Worm (Caenorhabditis elegans) whole organism, L3 larva: ENCODE measurements around the gene tsfm-1.

Source experiments
- R02D3.7 ChIP-seq: fragments of 150-350 bp; optimal IDR thresholded peaks from 2 replicates; lab custom pipeline; 2014; ENCODE audit warnings: missing biosample characterization, missing genetic modification characterization
- ZK546.5 ChIP-seq: sonication (generic microtip); optimal IDR thresholded peaks from 2 replicates; lab custom pipeline; 2017; ENCODE audit warnings: missing biosample characterization, missing genetic modification characterization
- aly-2 ChIP-seq: fragments of 150-350 bp; optimal IDR thresholded peaks from 2 replicates; lab custom pipeline; 2014; ENCODE audit warnings: missing biosample characterization, missing genetic modification characterization
- ama-1 ChIP-seq: fragments of 150-350 bp; optimal IDR thresholded peaks from 2 replicates; lab custom pipeline; 2018
- ceh-28 ChIP-seq: fragments of 150-350 bp; optimal IDR thresholded peaks from 2 replicates; lab custom pipeline; 2014; ENCODE audit warnings: missing biosample characterization, missing genetic modification reagents, missing genetic modification characterization
- ceh-82 ChIP-seq: fragments of 150-350 bp; optimal IDR thresholded peaks from 2 replicates; lab custom pipeline; 2014; ENCODE audit warnings: missing biosample characterization, missing genetic modification characterization
- ceh-9 ChIP-seq: sonication (generic microtip); optimal IDR thresholded peaks from 2 replicates; lab custom pipeline; 2018; ENCODE audit warnings: missing biosample characterization, missing genetic modification characterization
- daf-12 ChIP-seq: fragments of 150-350 bp; optimal IDR thresholded peaks from 2 replicates; lab custom pipeline; 2014; ENCODE audit warnings: missing biosample characterization, missing genetic modification reagents, missing genetic modification characterization
- egl-5 ChIP-seq: fragments of 150-350 bp; optimal IDR thresholded peaks from 2 replicates; lab custom pipeline; 2017; ENCODE audit warnings: missing biosample characterization, missing genetic modification reagents, missing genetic modification characterization, inconsistent platforms
- elt-1 ChIP-seq: fragments of 150-350 bp; optimal IDR thresholded peaks from 2 replicates; lab custom pipeline; 2014; ENCODE audit warnings: missing biosample characterization, missing genetic modification characterization
- elt-2 ChIP-seq: sonication (generic microtip); optimal IDR thresholded peaks from 2 replicates; lab custom pipeline; 2016; ENCODE audit warnings: missing genetic modification reagents, mild to moderate bottlenecking, missing genetic modification characterization, missing compliant biosample characterization
- eor-1 ChIP-seq, 2 experiments: fragments of 150-350 bp; optimal IDR thresholded peaks; 2 replicates each; lab custom pipeline; 2014 to 2018; ENCODE audit warnings: missing biosample characterization in 2 of 2, missing genetic modification characterization in 2 of 2
- fkh-10 ChIP-seq: sonication (generic microtip); optimal IDR thresholded peaks from 2 replicates; lab custom pipeline; 2017; ENCODE audit warnings: missing biosample characterization, missing genetic modification reagents, missing genetic modification characterization
- fos-1 ChIP-seq: fragments of 150-350 bp; optimal IDR thresholded peaks from 2 replicates; lab custom pipeline; 2014; ENCODE audit warnings: missing biosample characterization, missing genetic modification characterization
- lsy-12 ChIP-seq: sonication (generic microtip); optimal IDR thresholded peaks from 2 replicates; lab custom pipeline; 2016; ENCODE audit warnings: mild to moderate bottlenecking, missing genetic modification characterization, missing compliant biosample characterization
- mml-1 ChIP-seq: fragments of 150-350 bp; sonication (generic microtip); optimal IDR thresholded peaks from 3 replicates; lab custom pipeline; 2014; ENCODE audit warnings: missing biosample characterization, missing genetic modification characterization
- nfya-1 ChIP-seq: sonication (generic microtip); optimal IDR thresholded peaks from 2 replicates; lab custom pipeline; 2017; ENCODE audit warnings: missing genetic modification characterization, mild to moderate bottlenecking, missing compliant biosample characterization, antibody characterized with exemption, moderate library complexity; ENCODE audit not compliant: insufficient read depth
- nhr-23 ChIP-seq: fragments of 150-350 bp; optimal IDR thresholded peaks from 2 replicates; lab custom pipeline; 2014; ENCODE audit warnings: missing biosample characterization, missing genetic modification reagents, missing genetic modification characterization
- nhr-237 ChIP-seq: fragments of 150-350 bp; optimal IDR thresholded peaks from 2 replicates; lab custom pipeline; 2014; ENCODE audit warnings: missing biosample characterization, missing genetic modification characterization
- nhr-25 ChIP-seq: sonication (generic microtip); optimal IDR thresholded peaks from 2 replicates; lab custom pipeline; 2017; ENCODE audit warnings: missing biosample characterization, missing genetic modification characterization
- nhr-43 ChIP-seq: sonication (generic microtip); optimal IDR thresholded peaks from 2 replicates; lab custom pipeline; 2016; ENCODE audit warnings: mild to moderate bottlenecking, missing genetic modification characterization, missing compliant biosample characterization; ENCODE audit not compliant: poor library complexity, severe bottlenecking
- nhr-67 ChIP-seq: fragments of 150-350 bp; optimal IDR thresholded peaks from 2 replicates; lab custom pipeline; 2014; ENCODE audit warnings: missing biosample characterization, missing genetic modification characterization
- pha-4 ChIP-seq: fragments of 150-350 bp; optimal IDR thresholded peaks from 2 replicates; lab custom pipeline; 2014; ENCODE audit warnings: missing biosample characterization, missing genetic modification reagents, missing genetic modification characterization
- pqm-1 ChIP-seq: fragments of 150-350 bp; optimal IDR thresholded peaks from 2 replicates; lab custom pipeline; 2017; ENCODE audit warnings: missing biosample characterization, missing genetic modification characterization, inconsistent platforms
- skn-1 ChIP-seq: fragments of 150-350 bp; optimal IDR thresholded peaks from 2 replicates; lab custom pipeline; 2014; ENCODE audit warnings: missing biosample characterization, missing genetic modification characterization
- snpc-4 ChIP-seq: fragments of 150-350 bp; optimal IDR thresholded peaks from 2 replicates; lab custom pipeline; 2014; ENCODE audit warnings: missing biosample characterization, missing genetic modification characterization
- unc-39 ChIP-seq: sonication (generic microtip); optimal IDR thresholded peaks from 4 replicates; lab custom pipeline; 2017; ENCODE audit warnings: missing biosample characterization, missing genetic modification characterization
- unc-62 ChIP-seq: fragments of 150-350 bp; sonication (generic microtip); optimal IDR thresholded peaks from 4 replicates; lab custom pipeline; 2014; ENCODE audit warnings: missing biosample characterization, missing genetic modification reagents, missing genetic modification characterization
- ztf-11 ChIP-seq: fragments of 150-350 bp; optimal IDR thresholded peaks from 2 replicates; lab custom pipeline; 2014; ENCODE audit warnings: missing biosample characterization, missing genetic modification characterization

tsfm-1 gene

ce11 chrV:12300166-12300565 lies 28.8 kb upstream of the tsfm-1 start (continued):
- TF ChIP-seq ztf-11 (tag; lab: Kevin White, UChicago): no peak
- peak; percentile 43 for TF ChIP-seq elt-1 (tag; lab: Kevin White, UChicago)
- no peak for TF ChIP-seq daf-12 (tag; lab: Kevin White, UChicago)
- TF ChIP-seq ceh-82 (tag; lab: Kevin White, UChicago): no peak
- no peak for TF ChIP-seq nhr-67 (tag; lab: Kevin White, UChicago)
- TF ChIP-seq fkh-10 (GFP tag; lab: Kevin White, UChicago): no peak
- TF ChIP-seq egl-5 (tag; lab: Kevin White, UChicago): no peak
- TF ChIP-seq nhr-43 (tag; lab: Kevin White, UChicago): peak; percentile 20
- no peak for TF ChIP-seq eor-1 (tag; optimal IDR thresholded peaks at IDR 0.05; lab: Kevin White, UChicago)

DNA sequence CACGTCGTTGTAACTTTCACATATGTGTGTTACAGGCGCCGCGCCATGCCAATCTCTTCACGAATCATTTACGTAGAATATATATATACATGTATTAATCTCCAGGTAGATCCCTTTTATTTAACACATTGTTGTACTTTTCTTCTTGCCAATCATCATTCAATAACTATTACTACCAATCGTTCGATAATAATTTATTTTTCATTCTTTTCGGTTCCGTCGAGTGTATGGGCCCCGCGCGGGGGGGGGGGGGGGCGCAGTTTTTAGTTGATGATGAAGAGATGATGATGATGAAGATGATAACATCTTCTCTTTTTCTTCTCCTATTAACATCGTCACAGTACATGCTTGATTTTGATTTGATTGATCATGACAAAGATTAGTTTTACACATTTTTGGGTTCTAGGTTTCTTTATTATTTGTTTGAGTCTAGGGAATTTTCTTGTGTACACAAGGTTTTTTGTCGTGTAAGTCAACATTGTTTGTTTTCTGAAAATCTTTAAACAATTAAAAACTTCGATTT lies 28.0 kb upstream of the tsfm-1 start:
- TF ChIP-seq R02D3.7 (tag; lab: Kevin White, UChicago): no peak
- TF ChIP-seq pha-4 (tag; lab: Kevin White, UChicago): peak; percentile 68
- TF ChIP-seq fos-1: no peak
- TF ChIP-seq nhr-23 (tag; lab: Kevin White, UChicago): peak; percentile 23
- TF ChIP-seq ceh-28: no peak
- no peak for TF ChIP-seq ama-1 (lab: Kevin White, UChicago)
- no peak for TF ChIP-seq lsy-12 (tag; lab: Kevin White, UChicago)
- TF ChIP-seq nhr-237 (tag; lab: Kevin White, UChicago): no peak
- TF ChIP-seq skn-1 (tag; lab: Kevin White, UChicago): no peak
- no peak for TF ChIP-seq nhr-43 (tag; lab: Kevin White, UChicago)
- no peak for TF ChIP-seq ceh-82 (tag; lab: Kevin White, UChicago)
- TF ChIP-seq elt-1 (tag; lab: Kevin White, UChicago): peak; percentile 79
- TF ChIP-seq aly-2 (tag; lab: Kevin White, UChicago): no peak
- TF ChIP-seq pqm-1 (tag; lab: Kevin White, UChicago): no peak
- no peak for TF ChIP-seq mml-1 (tag; lab: Kevin White, UChicago)
- TF ChIP-seq unc-62 (GFP tag; lab: Kevin White, UChicago): no peak
- TF ChIP-seq, all 47 proteins: peak for 3

ce11 chrV:12298184-12298583 lies 26.8 kb upstream of the tsfm-1 start:
- TF ChIP-seq elt-2 (tag; lab: Kevin White, UChicago) (peak; percentile 72), ama-1 (lab: Kevin White, UChicago) (peak; percentile 49), pqm-1 (tag; lab: Kevin White, UChicago) (peak; percentile 59), pha-4 (tag; lab: Kevin White, UChicago) (peak; percentile 33), nhr-25 (tag; lab: Kevin White, UChicago) (no peak)

DNA sequence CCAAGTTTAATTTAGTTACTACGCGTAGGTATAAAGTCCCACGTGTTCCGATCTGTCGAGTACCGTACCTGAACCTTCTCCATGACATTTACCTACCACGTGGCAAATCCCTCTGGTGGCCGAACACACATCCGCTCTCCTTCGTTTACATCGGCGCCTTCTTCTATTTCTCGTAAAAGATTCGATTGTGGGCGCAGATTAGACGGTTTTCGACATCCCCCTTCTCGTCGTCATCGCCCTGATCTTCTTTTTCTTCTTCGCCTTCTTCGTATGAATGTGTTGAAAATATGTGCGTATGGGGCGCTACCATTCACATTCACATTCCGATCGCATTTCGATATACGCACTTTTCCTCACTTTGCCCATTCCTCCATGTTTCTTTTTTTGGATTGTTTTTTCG lies 25.4 kb upstream of the tsfm-1 start:
- TF ChIP-seq snpc-4 (no peak), nhr-25 (tag; lab: Kevin White, UChicago) (peak; percentile 52), elt-2 (tag; lab: Kevin White, UChicago) (no peak), elt-1 (tag; lab: Kevin White, UChicago) (peak; percentile 16), nhr-23 (tag; lab: Kevin White, UChicago) (peak; percentile 5), aly-2 (tag; lab: Kevin White, UChicago) (no peak), fkh-10 (GFP tag; lab: Kevin White, UChicago) (no peak), unc-39 (no peak), nhr-43 (tag; lab: Kevin White, UChicago) (peak; percentile 6), ceh-82 (tag; lab: Kevin White, UChicago) (no peak), nfya-1 (tag; lab: Kevin White, UChicago) (no peak)

ce11 chrV:12296122-12296521 lies 24.8 kb upstream of the tsfm-1 start:
- TF ChIP-seq pqm-1 (tag; lab: Kevin White, UChicago) (peak; percentile 27), elt-2 (tag; lab: Kevin White, UChicago) (peak; percentile 43), ZK546.5 (no peak)
- TF ChIP-seq, all 47 proteins: peak for 2

- TF ChIP-seq ceh-9 (tag; lab: Kevin White, UChicago) (no peak), elt-1 (tag; lab: Kevin White, UChicago) (peak; percentile 28)
Measured at ce11 chrV:12295520-12295919, 24.2 kb upstream of the tsfm-1 start.
